Fruit fly (Drosophila melanogaster) whole organism, wandering third instar larva: Measurements from ENCODE around the gene CG14096.

Experiments
- Abd-B ChIP-seq: fragments of >200 bp; optimal IDR thresholded peaks from 2 replicates; lab custom pipeline; 2017; ENCODE audit warnings: missing biosample characterization, missing genetic modification characterization
- CG9705 ChIP-seq: fragments of 200-800 bp; sonication (Bioruptor generic); optimal IDR thresholded peaks from 2 replicates; lab custom pipeline; 2018; ENCODE audit warnings: missing biosample characterization, mild to moderate bottlenecking, missing genetic modification characterization
- Hr78 ChIP-seq: fragments of >200 bp; optimal IDR thresholded peaks from 2 replicates; lab custom pipeline; 2017; ENCODE audit warnings: missing biosample characterization, missing genetic modification characterization
- OdsH ChIP-seq: fragments of 200-800 bp; sonication (Bioruptor generic); optimal IDR thresholded peaks from 2 replicates; lab custom pipeline; 2016; ENCODE audit warnings: missing biosample characterization, mild to moderate bottlenecking, missing genetic modification characterization
- pan ChIP-seq: fragments of >200 bp; optimal IDR thresholded peaks from 2 replicates; lab custom pipeline; 2017
- usp ChIP-seq: fragments of >200 bp; optimal IDR thresholded peaks from 2 replicates; lab custom pipeline; 2017; ENCODE audit warnings: missing biosample characterization, missing genetic modification characterization
- woc ChIP-seq: sonication (Bioruptor generic); optimal IDR thresholded peaks from 2 replicates; lab custom pipeline; 2016; ENCODE audit warnings: missing biosample characterization, mild to moderate bottlenecking, missing genetic modification characterization

- TF ChIP-seq CG9705 (GFP tag; lab: Kevin White, UChicago) (no peak), usp (GFP tag; lab: Kevin White, UChicago) (no peak), Hr78 (GFP tag; lab: Kevin White, UChicago) (no peak), pan (lab: Kevin White, UChicago) (no peak), Abd-B (GFP tag; lab: Kevin White, UChicago) (no peak), OdsH (no peak), woc (no peak)
These were observed 33.8 kb upstream of the CG14096 start, which contains the start of gene CG9451 for dm6 chr3L:19500698-19501097.
